Fruit fly (Drosophila melanogaster) whole organism, prepupa: ENCODE data around the gene CG10357.

Experiments used
- Blimp-1 ChIP-seq: fragments of 200-800 bp; sonication (Bioruptor generic); optimal IDR thresholded peaks from 3 replicates; lab custom pipeline; 2017; ENCODE audit warnings: missing biosample characterization, missing genetic modification characterization, mild to moderate bottlenecking, moderate library complexity, missing genetic modification reagents
- CG10631 ChIP-seq: fragments of 200-800 bp; sonication (Bioruptor generic); optimal IDR thresholded peaks from 2 replicates; lab custom pipeline; 2016; ENCODE audit warnings: missing biosample characterization, missing genetic modification characterization
- CG10669 ChIP-seq: fragments of 200-800 bp; sonication (Bioruptor generic); optimal IDR thresholded peaks from 3 replicates; lab custom pipeline; 2018; ENCODE audit warnings: missing biosample characterization, mild to moderate bottlenecking, missing genetic modification characterization, moderate library complexity
- CG11902 ChIP-seq: fragments of 200-800 bp; sonication (Bioruptor generic); optimal IDR thresholded peaks from 3 replicates; lab custom pipeline; 2016; ENCODE audit warnings: missing biosample characterization, missing genetic modification characterization
- CG15336 ChIP-seq: fragments of 200-800 bp; sonication (Bioruptor generic); IDR thresholded peaks from 2 replicates; pipeline ENCODE4 v1.3.6; 2022; ENCODE audit warnings: missing biosample characterization, missing genetic modification characterization
- CG1621 ChIP-seq: fragments of 200-800 bp; sonication (Bioruptor generic); optimal IDR thresholded peaks from 3 replicates; lab custom pipeline; 2018; ENCODE audit warnings: missing biosample characterization, mild to moderate bottlenecking, missing genetic modification characterization
- CG16779 ChIP-seq: fragments of 200-800 bp; sonication (Bioruptor generic); optimal IDR thresholded peaks from 3 replicates; lab custom pipeline; 2017; ENCODE audit warnings: missing biosample characterization, mild to moderate bottlenecking, missing genetic modification characterization
- CG3032 ChIP-seq: fragments of 200-800 bp; optimal IDR thresholded peaks from 2 replicates; lab custom pipeline; 2019; ENCODE audit warnings: missing biosample characterization, mild to moderate bottlenecking, missing genetic modification characterization, moderate library complexity
- CG31627 ChIP-seq: fragments of 200-800 bp; sonication (Bioruptor generic); optimal IDR thresholded peaks from 3 replicates; lab custom pipeline; 2016; ENCODE audit warnings: missing biosample characterization, missing genetic modification characterization
- CG32006 ChIP-seq: fragments of 200-800 bp; sonication (Bioruptor generic); optimal IDR thresholded peaks from 3 replicates; lab custom pipeline; 2017; ENCODE audit warnings: missing biosample characterization, mild to moderate bottlenecking, missing genetic modification characterization
- CG3919 ChIP-seq: fragments of 200-800 bp; sonication (Bioruptor generic); optimal IDR thresholded peaks from 3 replicates; lab custom pipeline; 2016; ENCODE audit warnings: missing biosample characterization, missing genetic modification characterization
- CG4318 ChIP-seq: fragments of 200-800 bp; sonication (Bioruptor generic); optimal IDR thresholded peaks from 3 replicates; lab custom pipeline; 2017; ENCODE audit warnings: missing biosample characterization, mild to moderate bottlenecking, missing genetic modification characterization
- CG6163 ChIP-seq: fragments of 200-800 bp; sonication (Bioruptor generic); IDR thresholded peaks from 3 replicates; pipeline ENCODE4 v1.3.6; 2022; ENCODE audit warnings: missing biosample characterization, missing genetic modification characterization
- CG6276 ChIP-seq: fragments of 200-800 bp; sonication (Bioruptor generic); optimal IDR thresholded peaks from 2 replicates; lab custom pipeline; 2017; ENCODE audit warnings: missing biosample characterization, mild to moderate bottlenecking, missing genetic modification characterization
- CG6792 ChIP-seq: fragments of 200-800 bp; sonication (Bioruptor generic); optimal IDR thresholded peaks from 3 replicates; lab custom pipeline; 2016; ENCODE audit warnings: missing biosample characterization, missing genetic modification characterization
- CG6854 ChIP-seq: fragments of 200-800 bp; sonication (Bioruptor generic); optimal IDR thresholded peaks from 2 replicates; lab custom pipeline; 2017; ENCODE audit warnings: missing biosample characterization, mild to moderate bottlenecking, missing genetic modification characterization
- CG8119 ChIP-seq: fragments of 200-800 bp; sonication (Bioruptor generic); IDR thresholded peaks from 3 replicates; pipeline ENCODE4 v1.3.6; 2022; ENCODE audit warnings: missing biosample characterization, missing genetic modification characterization
- CG8632 ChIP-seq: fragments of 200-800 bp; sonication (Bioruptor generic); optimal IDR thresholded peaks from 3 replicates; lab custom pipeline; 2016; ENCODE audit warnings: missing biosample characterization, missing genetic modification characterization
- CG9139 ChIP-seq: fragments of 200-800 bp; sonication (Bioruptor generic); optimal IDR thresholded peaks from 3 replicates; lab custom pipeline; 2017; ENCODE audit warnings: missing biosample characterization, mild to moderate bottlenecking, missing genetic modification characterization
- Eip78C ChIP-seq: fragments of 200-800 bp; sonication (Bioruptor generic); peaks from one replicate; lab custom pipeline; 2016; ENCODE audit warnings: missing biosample characterization, missing genetic modification characterization
- Eip93F ChIP-seq: fragments of 200-800 bp; sonication (Bioruptor generic); optimal IDR thresholded peaks from 2 replicates; lab custom pipeline; 2016; ENCODE audit warnings: missing biosample characterization, mild to moderate bottlenecking, missing genetic modification characterization
- Ets96B ChIP-seq: fragments of 200-800 bp; optimal IDR thresholded peaks from 2 replicates; lab custom pipeline; 2019; ENCODE audit warnings: missing biosample characterization, mild to moderate bottlenecking, missing genetic modification characterization, moderate library complexity
- Gug ChIP-seq: fragments of 200-800 bp; sonication (Bioruptor generic); IDR thresholded peaks from 2 replicates; pipeline ENCODE4 v1.3.6; 2022; ENCODE audit warnings: missing biosample characterization, missing genetic modification characterization
- Hr38 ChIP-seq: sonication (Bioruptor generic); optimal IDR thresholded peaks from 2 replicates; lab custom pipeline; 2016; ENCODE audit warnings: missing biosample characterization, missing genetic modification characterization
- Hr39 ChIP-seq: fragments of 200-800 bp; sonication (Bioruptor generic); optimal IDR thresholded peaks from 2 replicates; lab custom pipeline; 2016; ENCODE audit warnings: missing biosample characterization, missing genetic modification characterization
- Hr4 ChIP-seq: fragments of 200-800 bp; sonication (Bioruptor generic); optimal IDR thresholded peaks from 3 replicates; lab custom pipeline; 2016; ENCODE audit warnings: missing biosample characterization, missing genetic modification characterization
- Lpt ChIP-seq: fragments of 200-800 bp; sonication (Bioruptor generic); optimal IDR thresholded peaks from 3 replicates; lab custom pipeline; 2016; ENCODE audit warnings: missing biosample characterization, missing genetic modification characterization
- Met ChIP-seq: fragments of 200-800 bp; sonication (Bioruptor generic); optimal IDR thresholded peaks from 3 replicates; lab custom pipeline; 2016; ENCODE audit warnings: missing biosample characterization, missing genetic modification characterization
- Smox ChIP-seq: fragments of 200-800 bp; sonication (Bioruptor generic); optimal IDR thresholded peaks from 3 replicates; lab custom pipeline; 2016; ENCODE audit warnings: missing biosample characterization, missing genetic modification characterization
- Sox102F ChIP-seq: fragments of 200-800 bp; sonication (Bioruptor generic); optimal IDR thresholded peaks from 2 replicates; lab custom pipeline; 2016; ENCODE audit warnings: missing biosample characterization, mild to moderate bottlenecking, missing genetic modification characterization
- achi ChIP-seq: fragments of 200-800 bp; sonication (Bioruptor generic); optimal IDR thresholded peaks from 3 replicates; lab custom pipeline; 2016; ENCODE audit warnings: missing biosample characterization, missing genetic modification characterization
- cyc ChIP-seq: fragments of 200-800 bp; sonication (Bioruptor generic); optimal IDR thresholded peaks from 3 replicates; lab custom pipeline; 2016; ENCODE audit warnings: missing biosample characterization, missing genetic modification characterization
- dsx ChIP-seq: fragments of 200-800 bp; optimal IDR thresholded peaks from 3 replicates; lab custom pipeline; 2019; ENCODE audit warnings: missing biosample characterization, mild to moderate bottlenecking, missing genetic modification characterization, moderate library complexity; ENCODE audit not compliant: poor library complexity, severe bottlenecking
- eg ChIP-seq: fragments of 200-800 bp; sonication (Bioruptor generic); IDR thresholded peaks from 3 replicates; pipeline ENCODE4 v1.3.6; 2022; ENCODE audit warnings: missing biosample characterization, missing genetic modification characterization
- fd59A ChIP-seq: fragments of 200-800 bp; sonication (Bioruptor generic); optimal IDR thresholded peaks from 2 replicates; lab custom pipeline; 2017; ENCODE audit warnings: missing biosample characterization, mild to moderate bottlenecking, missing genetic modification characterization, missing genetic modification reagents
- fd85E ChIP-seq: fragments of 200-800 bp; sonication (Bioruptor generic); optimal IDR thresholded peaks from 3 replicates; lab custom pipeline; 2016; ENCODE audit warnings: missing biosample characterization, missing genetic modification characterization
- fkh ChIP-seq: fragments of 200-800 bp; sonication (Bioruptor generic); optimal IDR thresholded peaks from 3 replicates; lab custom pipeline; 2017; ENCODE audit warnings: missing biosample characterization, mild to moderate bottlenecking, missing genetic modification characterization, moderate library complexity
- net ChIP-seq: fragments of 200-800 bp; sonication (Bioruptor generic); optimal IDR thresholded peaks from 3 replicates; lab custom pipeline; 2016; ENCODE audit warnings: missing biosample characterization, missing genetic modification characterization
- pdm3 ChIP-seq: fragments of 200-800 bp; sonication (Bioruptor generic); optimal IDR thresholded peaks from 3 replicates; lab custom pipeline; 2016; ENCODE audit warnings: missing biosample characterization, missing genetic modification characterization
- salr ChIP-seq, 2 experiments: fragments of 200-800 bp; sonication (Bioruptor generic); optimal IDR thresholded peaks; 3 replicates each; lab custom pipeline; 2016 to 2018; ENCODE audit warnings: missing biosample characterization in 2 of 2, missing genetic modification characterization in 2 of 2, mild to moderate bottlenecking in 1 of 2
- spab ChIP-seq: fragments of 200-800 bp; sonication (Bioruptor generic); optimal IDR thresholded peaks from 2 replicates; lab custom pipeline; 2017; ENCODE audit warnings: missing biosample characterization, mild to moderate bottlenecking, missing genetic modification characterization, missing genetic modification reagents
- ss ChIP-seq, 2 experiments: fragments of 200-800 bp; sonication (Bioruptor generic); optimal IDR thresholded peaks; 2 replicates in 1 of 2; 3 replicates in 1 of 2; lab custom pipeline; 2017 to 2018; ENCODE audit warnings: mild to moderate bottlenecking in 2 of 2, missing biosample characterization in 2 of 2, missing genetic modification characterization in 2 of 2, moderate library complexity in 1 of 2
- svp ChIP-seq: fragments of 200-800 bp; sonication (Bioruptor generic); peaks from one replicate; lab custom pipeline; 2016; ENCODE audit warnings: missing biosample characterization, missing genetic modification characterization
- topi ChIP-seq: fragments of 200-800 bp; sonication (Bioruptor generic); optimal IDR thresholded peaks from 3 replicates; lab custom pipeline; 2016; ENCODE audit warnings: missing biosample characterization, missing genetic modification characterization
- vri ChIP-seq: fragments of 200-800 bp; sonication (Bioruptor generic); optimal IDR thresholded peaks from 3 replicates; lab custom pipeline; 2016; ENCODE audit warnings: missing biosample characterization, mild to moderate bottlenecking, missing genetic modification characterization

The CG10357 gene

dm6 chr3L:3626069-3626468 is 10.9 kb downstream of the CG10357 start, which contains the start of gene dar1 (continued):
- TF ChIP-seq dsx (GFP tag; lab: Kevin White, UChicago), result peak; percentile 18
- no peak for TF ChIP-seq CG1621 (tag; lab: Kevin White, UChicago)
- TF ChIP-seq fd85E (GFP tag; lab: Kevin White, UChicago), result no peak
- TF ChIP-seq cyc (GFP tag; lab: Kevin White, UChicago), result no peak
- no peak for TF ChIP-seq achi
- peak; percentile 11 for TF ChIP-seq Blimp-1 (GFP tag; lab: Kevin White, UChicago)
- peak; percentile 35 for TF ChIP-seq CG3919
- peak; percentile 53; the same call in 2 of the 3 replicates for TF ChIP-seq CG6163 (GFP tag; lab: Robert Waterston, UW)
- no peak for TF ChIP-seq Gug (GFP tag; lab: Robert Waterston, UW)
- no peak for TF ChIP-seq CG3032 (tag; lab: Kevin White, UChicago)
- no peak for TF ChIP-seq Eip93F (GFP tag; lab: Kevin White, UChicago)
- TF ChIP-seq Hr38 (GFP tag; lab: Kevin White, UChicago), result no peak
- TF ChIP-seq topi (GFP tag; lab: Kevin White, UChicago), result no peak
- TF ChIP-seq CG4318 (GFP tag; lab: Kevin White, UChicago), result no peak
- no peak for TF ChIP-seq Hr4 (GFP tag; lab: Kevin White, UChicago)
- TF ChIP-seq CG8119, result peak; percentile 17; the same call in 1 of the 3 replicates
- TF ChIP-seq Eip78C (GFP tag; lab: Kevin White, UChicago), result peak; percentile 58
- TF ChIP-seq Hr39 (GFP tag; lab: Kevin White, UChicago), result no peak
- TF ChIP-seq Sox102F (GFP tag; lab: Kevin White, UChicago), result peak; percentile 17
- TF ChIP-seq, all 60 proteins: peak for 15

dm6 chr3L:3632500-3633183 is 17.5 kb downstream of the CG10357 start:
- peak; percentile 43 for TF ChIP-seq Ets96B (tag; lab: Kevin White, UChicago)
- TF ChIP-seq cyc (GFP tag; lab: Kevin White, UChicago), result no peak
- TF ChIP-seq eg (GFP tag; lab: Robert Waterston, UW), result peak; percentile 87
- TF ChIP-seq CG4318 (GFP tag; lab: Kevin White, UChicago), result peak; percentile 83
- TF ChIP-seq CG10631 (GFP tag; lab: Kevin White, UChicago), result peak; percentile 54
- TF ChIP-seq pdm3 (GFP tag; lab: Kevin White, UChicago), result no peak
- TF ChIP-seq CG6276 (GFP tag; lab: Kevin White, UChicago), result peak; percentile 74
- TF ChIP-seq salr (GFP tag; optimal IDR thresholded peaks at IDR 0.05; lab: Kevin White, UChicago), result peak; percentile 37 to 49
- TF ChIP-seq Met (GFP tag; lab: Kevin White, UChicago), result no peak
- TF ChIP-seq fd85E (GFP tag; lab: Kevin White, UChicago), result no peak
- peak; percentile 60 for TF ChIP-seq CG6792 (GFP tag; lab: Kevin White, UChicago)
- peak; percentile 60 for TF ChIP-seq spab (GFP tag; lab: Kevin White, UChicago)
- peak; percentile 85 for TF ChIP-seq Gug (GFP tag; lab: Robert Waterston, UW)
- TF ChIP-seq CG3032 (tag; lab: Kevin White, UChicago), result peak; percentile 48
- TF ChIP-seq Hr4 (GFP tag; lab: Kevin White, UChicago), result peak; percentile 30
- TF ChIP-seq Hr39 (GFP tag; lab: Kevin White, UChicago), result no peak
- TF ChIP-seq CG6163 (GFP tag; lab: Robert Waterston, UW), result peak; percentile 78
- TF ChIP-seq CG8632 (GFP tag; lab: Kevin White, UChicago), result peak; percentile 45
- peak; percentile 58 for TF ChIP-seq CG3919
- no peak for TF ChIP-seq CG31627 (GFP tag; lab: Kevin White, UChicago)
- TF ChIP-seq CG15336 (GFP tag; lab: Robert Waterston, UW), result peak; percentile 90
- TF ChIP-seq Lpt (GFP tag; lab: Kevin White, UChicago), result peak; percentile 58
- TF ChIP-seq Eip78C (GFP tag; lab: Kevin White, UChicago), result peak; percentile 20
- peak; percentile 89 for TF ChIP-seq CG8119
- no peak for TF ChIP-seq Smox (GFP tag; lab: Kevin White, UChicago)
- no peak for TF ChIP-seq svp (GFP tag; lab: Kevin White, UChicago)
- peak; percentile 72 for TF ChIP-seq net (GFP tag; lab: Kevin White, UChicago)
- TF ChIP-seq CG16779 (tag; lab: Kevin White, UChicago), result peak; percentile 27
- TF ChIP-seq CG9139, result no peak
- TF ChIP-seq fkh (GFP tag; lab: Kevin White, UChicago), result peak; percentile 11
- no peak for TF ChIP-seq topi (GFP tag; lab: Kevin White, UChicago)
- peak; percentile 69 for TF ChIP-seq fd59A (GFP tag; lab: Kevin White, UChicago)
- peak; percentile 40 for TF ChIP-seq dsx (GFP tag; lab: Kevin White, UChicago)
- TF ChIP-seq CG32006, result peak; percentile 91
- TF ChIP-seq CG10669 (GFP tag; lab: Kevin White, UChicago), result peak; percentile 22
- no peak for TF ChIP-seq CG6854
- no peak for TF ChIP-seq vri (GFP tag; lab: Kevin White, UChicago)
- no peak for TF ChIP-seq Eip93F (GFP tag; lab: Kevin White, UChicago)
- peak; percentile 37 to 71 for TF ChIP-seq ss (GFP tag; optimal IDR thresholded peaks at IDR 0.05; lab: Kevin White, UChicago)
- peak; percentile 10 for TF ChIP-seq CG11902
- TF ChIP-seq Sox102F (GFP tag; lab: Kevin White, UChicago), result no peak
